Fruit fly (Drosophila melanogaster) whole organism, adult: ENCODE data around the gene CG14107.
A peak's percentile ranks its signal among the peaks of the same experiment; 100 is the strongest.

ENCODE experiments used
- CG11617 ChIP-seq: fragments of 200-800 bp; sonication (Bioruptor generic); optimal IDR thresholded peaks from 2 replicates; lab custom pipeline; 2017; ENCODE audit warnings: mild to moderate bottlenecking, missing biosample characterization, missing genetic modification reagents, missing genetic modification characterization
- CG12768 ChIP-seq: fragments of 200-800 bp; sonication (Bioruptor generic); optimal IDR thresholded peaks from 2 replicates; lab custom pipeline; 2017; ENCODE audit warnings: missing biosample characterization, missing genetic modification characterization, mild to moderate bottlenecking, moderate library complexity, missing genetic modification reagents
- CG33017 ChIP-seq: fragments of 200-800 bp; sonication (Bioruptor generic); optimal IDR thresholded peaks from 2 replicates; lab custom pipeline; 2018; ENCODE audit warnings: missing biosample characterization, mild to moderate bottlenecking, missing genetic modification characterization, moderate library complexity
- CG5204 ChIP-seq: fragments of 200-800 bp; sonication (Bioruptor generic); optimal IDR thresholded peaks from 2 replicates; lab custom pipeline; 2016; ENCODE audit warnings: missing biosample characterization, missing genetic modification characterization
- CG7101 ChIP-seq: fragments of 200-800 bp; sonication (Bioruptor generic); optimal IDR thresholded peaks from 2 replicates; lab custom pipeline; 2018; ENCODE audit warnings: missing biosample characterization, mild to moderate bottlenecking, missing genetic modification characterization, moderate library complexity
- Clk ChIP-seq: fragments of 200-800 bp; sonication (Bioruptor generic); optimal IDR thresholded peaks from 2 replicates; lab custom pipeline; 2017; ENCODE audit warnings: missing biosample characterization, missing genetic modification characterization
- Crg-1 ChIP-seq: fragments of 200-800 bp; sonication (Bioruptor generic); optimal IDR thresholded peaks from 2 replicates; lab custom pipeline; 2016; ENCODE audit warnings: missing biosample characterization, missing genetic modification characterization
- Hr96 ChIP-seq: fragments of 200-800 bp; sonication (Bioruptor generic); optimal IDR thresholded peaks from 2 replicates; lab custom pipeline; 2016; ENCODE audit warnings: missing biosample characterization, missing genetic modification characterization
- kay ChIP-seq: fragments of 200-800 bp; sonication (Bioruptor generic); peaks from one replicate; lab custom pipeline; 2016; ENCODE audit warnings: missing biosample characterization, missing genetic modification characterization, borderline replicate concordance
- pad ChIP-seq: fragments of 200-800 bp; sonication (Bioruptor generic); optimal IDR thresholded peaks from 3 replicates; lab custom pipeline; 2017; ENCODE audit warnings: missing biosample characterization, missing genetic modification characterization, mild to moderate bottlenecking, moderate library complexity, missing genetic modification reagents
- tj ChIP-seq: fragments of 200-800 bp; sonication (Bioruptor generic); optimal IDR thresholded peaks from 3 replicates; lab custom pipeline; 2017; ENCODE audit warnings: missing biosample characterization, mild to moderate bottlenecking, missing genetic modification characterization, moderate library complexity
- toe ChIP-seq: fragments of 200-800 bp; sonication (Bioruptor generic); optimal IDR thresholded peaks from 2 replicates; lab custom pipeline; 2016; ENCODE audit warnings: missing biosample characterization, missing genetic modification characterization

DNA sequence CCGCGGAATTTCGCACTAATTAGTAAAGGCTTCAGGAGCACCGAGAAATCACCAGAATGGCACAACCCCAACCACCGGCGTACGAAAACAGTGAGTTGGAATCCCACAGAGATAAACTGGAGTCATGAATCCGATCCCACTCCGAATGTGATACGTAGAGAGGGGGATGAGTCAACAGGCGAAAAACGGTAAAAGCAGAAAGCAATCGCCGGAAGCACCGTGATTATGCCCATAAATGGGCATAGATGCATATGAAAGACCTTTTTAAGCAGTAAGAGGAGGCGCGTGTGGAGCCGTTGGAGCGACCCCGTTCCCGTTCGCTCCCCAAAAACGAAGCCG, 31.7 kb upstream of the CG14107 start:
- TF ChIP-seq pad: peak; percentile 34
- no peak for TF ChIP-seq CG5204 (GFP tag; lab: Kevin White, UChicago)
- no peak for TF ChIP-seq kay (GFP tag; lab: Kevin White, UChicago)
- no peak for TF ChIP-seq toe (GFP tag; lab: Kevin White, UChicago)
- no peak for TF ChIP-seq CG11617 (GFP tag; lab: Kevin White, UChicago)
- TF ChIP-seq Clk (GFP tag; lab: Kevin White, UChicago): no peak
- TF ChIP-seq CG12768 (GFP tag; lab: Kevin White, UChicago): no peak
- TF ChIP-seq Hr96 (GFP tag; lab: Kevin White, UChicago): no peak
- TF ChIP-seq Crg-1 (GFP tag; lab: Kevin White, UChicago): no peak
- peak; percentile 36 for TF ChIP-seq tj
- TF ChIP-seq CG7101 (tag; lab: Kevin White, UChicago): no peak
- no peak for TF ChIP-seq CG33017 (tag; lab: Kevin White, UChicago)
